Worm (Caenorhabditis elegans) whole organism, L4 larva: ENCODE results near the gene smg-9.

Source experiments
- F49E8.2 ChIP-seq: sonication (generic microtip); optimal IDR thresholded peaks from 2 replicates; lab custom pipeline; 2016; ENCODE audit warnings: missing compliant biosample characterization, mild to moderate bottlenecking, missing genetic modification characterization, borderline replicate concordance
- R02D3.7 ChIP-seq: fragments of 150-350 bp; sonication (generic microtip); optimal IDR thresholded peaks from 3 replicates; lab custom pipeline; 2014; ENCODE audit warnings: missing biosample characterization, missing genetic modification characterization
- T26A8.4 ChIP-seq: fragments of 200-800 bp; sonication (Bioruptor generic); IDR thresholded peaks from 2 replicates; pipeline ENCODE4 v1.3.6; 2022; ENCODE audit warnings: missing genetic modification characterization, missing compliant biosample characterization
- Y105C5A.15 ChIP-seq: fragments of 200-800 bp; sonication (Bioruptor generic); IDR thresholded peaks from 2 replicates; pipeline ENCODE4 v1.3.6; 2022; ENCODE audit warnings: missing genetic modification characterization, missing compliant biosample characterization
- Y75B8A.6 ChIP-seq: fragments of 200-800 bp; sonication (Bioruptor generic); IDR thresholded peaks from 2 replicates; pipeline ENCODE4 v1.3.6; 2022; ENCODE audit warnings: missing genetic modification reagents, missing genetic modification characterization, missing compliant biosample characterization
- ZK546.5 ChIP-seq, 2 experiments: sonication (generic microtip); optimal IDR thresholded peaks; 2 replicates each; lab custom pipeline; 2017; ENCODE audit warnings: missing biosample characterization in 2 of 2, missing genetic modification characterization in 2 of 2
- aha-1 ChIP-seq: fragments of 150-350 bp; peaks from one replicate; lab custom pipeline; 2014; ENCODE audit warnings: missing biosample characterization, missing genetic modification characterization
- arid-1 ChIP-seq: fragments of 200-800 bp; sonication (Bioruptor generic); conservative IDR thresholded peaks from 2 replicates; pipeline ENCODE4 v1.3.6; 2022; ENCODE audit warnings: missing genetic modification reagents, missing genetic modification characterization, missing compliant biosample characterization
- ceh-20 ChIP-seq: fragments of 200-800 bp; sonication (Bioruptor generic); IDR thresholded peaks from 2 replicates; pipeline ENCODE4 v1.3.6; 2022; ENCODE audit warnings: missing genetic modification reagents, missing genetic modification characterization, missing compliant biosample characterization
- ceh-28 ChIP-seq: fragments of 150-350 bp; optimal IDR thresholded peaks from 2 replicates; lab custom pipeline; 2014; ENCODE audit warnings: missing biosample characterization, missing genetic modification reagents, missing genetic modification characterization
- ces-1 ChIP-seq: fragments of 150-350 bp; sonication (generic microtip); optimal IDR thresholded peaks from 4 replicates; lab custom pipeline; 2014; ENCODE audit warnings: missing biosample characterization, missing genetic modification reagents, missing genetic modification characterization
- daf-16 ChIP-seq, 3 experiments: sonication (generic microtip); optimal IDR thresholded peaks; 2 replicates each; lab custom pipeline; 2016 to 2017; ENCODE audit warnings: missing genetic modification characterization in 3 of 3, missing genetic modification reagents in 3 of 3, mild to moderate bottlenecking in 2 of 3, missing compliant biosample characterization in 2 of 3, missing biosample characterization in 1 of 3, moderate library complexity in 1 of 3
- daf-8 ChIP-seq: fragments of 200-800 bp; sonication (Bioruptor generic); IDR thresholded peaks from 2 replicates; pipeline ENCODE4 v1.3.6; 2022; ENCODE audit warnings: missing genetic modification characterization, missing compliant biosample characterization
- dpl-1 ChIP-seq: fragments of 150-350 bp; optimal IDR thresholded peaks from 2 replicates; lab custom pipeline; 2014; ENCODE audit warnings: missing biosample characterization, missing genetic modification reagents, missing genetic modification characterization
- egl-43 ChIP-seq: fragments of 200-800 bp; sonication (Bioruptor generic); IDR thresholded peaks from 2 replicates; pipeline ENCODE4 v1.3.6; 2022; ENCODE audit warnings: missing genetic modification reagents, missing genetic modification characterization, missing compliant biosample characterization
- fos-1 ChIP-seq: fragments of 150-350 bp; optimal IDR thresholded peaks from 2 replicates; lab custom pipeline; 2014; ENCODE audit warnings: missing biosample characterization, missing genetic modification characterization
- lim-7 ChIP-seq: fragments of 200-800 bp; sonication (Bioruptor generic); IDR thresholded peaks from 2 replicates; pipeline ENCODE4 v1.3.6; 2022; ENCODE audit warnings: missing genetic modification characterization, missing compliant biosample characterization
- lin-1 ChIP-seq: fragments of 200-800 bp; sonication (Bioruptor generic); IDR thresholded peaks from 2 replicates; pipeline ENCODE4 v1.3.6; 2022; ENCODE audit warnings: missing genetic modification reagents, missing genetic modification characterization, missing compliant biosample characterization
- lin-29 ChIP-seq: fragments of 200-800 bp; sonication (Bioruptor generic); IDR thresholded peaks from 2 replicates; pipeline ENCODE4 v1.3.6; 2022; ENCODE audit warnings: missing genetic modification reagents, missing genetic modification characterization, missing compliant biosample characterization
- lin-38 ChIP-seq: fragments of 200-800 bp; sonication (Bioruptor generic); IDR thresholded peaks from 2 replicates; pipeline ENCODE4 v1.3.6; 2022; ENCODE audit warnings: missing genetic modification reagents, missing genetic modification characterization, missing compliant biosample characterization
- mdt-29 ChIP-seq: fragments of 200-800 bp; sonication (Bioruptor generic); IDR thresholded peaks from 2 replicates; pipeline ENCODE4 v1.3.6; 2022; ENCODE audit warnings: missing genetic modification reagents, missing genetic modification characterization, missing compliant biosample characterization
- mxl-3 ChIP-seq: fragments of 200-800 bp; sonication (Bioruptor generic); optimal IDR thresholded peaks from 2 replicates; lab custom pipeline; 2018; ENCODE audit warnings: mild to moderate bottlenecking, missing genetic modification characterization, missing compliant biosample characterization
- nhr-237 ChIP-seq: sonication (generic microtip); optimal IDR thresholded peaks from 2 replicates; lab custom pipeline; 2017; ENCODE audit warnings: missing biosample characterization, missing genetic modification characterization
- nhr-25 ChIP-seq: sonication (generic microtip); optimal IDR thresholded peaks from 2 replicates; lab custom pipeline; 2017; ENCODE audit warnings: missing genetic modification characterization, mild to moderate bottlenecking, missing compliant biosample characterization, antibody characterized with exemption, moderate library complexity, borderline replicate concordance; ENCODE audit not compliant: insufficient read depth
- nhr-28 ChIP-seq: fragments of 150-350 bp; optimal IDR thresholded peaks from 2 replicates; lab custom pipeline; 2014; ENCODE audit warnings: missing biosample characterization, missing genetic modification characterization
- pha-4 ChIP-seq, 2 experiments: fragments of 150-350 bp in 1 of 2; fragments of 200-800 bp in 1 of 2; sonication (Bioruptor generic) in 1 of 2; IDR thresholded peaks in 1 of 2; optimal IDR thresholded peaks in 1 of 2; 2 replicates each; pipeline versions ENCODE4 v1.3.6 to Lab custom; 2014 to 2022; ENCODE audit warnings: missing genetic modification characterization in 2 of 2, missing genetic modification reagents in 2 of 2, missing biosample characterization in 1 of 2, missing compliant biosample characterization in 1 of 2
- php-3 ChIP-seq: fragments of 200-800 bp; sonication (Bioruptor generic); IDR thresholded peaks from 2 replicates; pipeline ENCODE4 v1.3.6; 2022; ENCODE audit warnings: missing genetic modification reagents, missing genetic modification characterization, missing compliant biosample characterization
- set-16 ChIP-seq: fragments of 200-800 bp; sonication (Bioruptor generic); IDR thresholded peaks from 2 replicates; pipeline ENCODE4 v1.3.6; 2022; ENCODE audit warnings: missing genetic modification reagents, missing genetic modification characterization, missing compliant biosample characterization
- spr-1 ChIP-seq: sonication (generic microtip); optimal IDR thresholded peaks from 2 replicates; lab custom pipeline; 2016; ENCODE audit warnings: mild to moderate bottlenecking, missing genetic modification characterization, missing compliant biosample characterization
- tag-97 ChIP-seq: fragments of 200-800 bp; sonication (Bioruptor generic); IDR thresholded peaks from 2 replicates; pipeline ENCODE4 v1.3.6; 2022; ENCODE audit warnings: missing genetic modification characterization, missing compliant biosample characterization
- unc-62 ChIP-seq, 3 experiments: fragments of 150-350 bp in 1 of 3; sonication (generic microtip); optimal IDR thresholded peaks in 2 of 3; peaks in 1 of 3; 1 replicate in 1 of 3; 2 replicates in 2 of 3; lab custom pipeline; 2014 to 2017; ENCODE audit warnings: missing biosample characterization in 3 of 3, missing genetic modification characterization in 3 of 3, missing genetic modification reagents in 3 of 3, missing genotype in 1 of 3

smg-9 gene

ce11 chrII:14785906-14786305, 33.3 kb upstream of the smg-9 start, which contains the start of gene Y54E2A.9:
TSS of gene Y54E2A.9 (minus strand) at chrII:14786006.
- TF ChIP-seq unc-62 (GFP tag; optimal IDR thresholded peaks at IDR 0.05 in 1 of 2; lab: Kevin White, UChicago): no peak
- TF ChIP-seq unc-62 (tag; optimal IDR thresholded peaks at IDR 0.05; lab: Kevin White, UChicago): no peak
- no peak for TF ChIP-seq daf-8 (GFP tag; lab: Robert Waterston, UW)
- TF ChIP-seq lin-1: no peak
- TF ChIP-seq ceh-28 (tag; lab: Kevin White, UChicago): no peak
- TF ChIP-seq mdt-29 (GFP tag; lab: Robert Waterston, UW): no peak
- TF ChIP-seq Y75B8A.6 (GFP tag; lab: Robert Waterston, UW): no peak
- TF ChIP-seq ces-1: no peak
- TF ChIP-seq nhr-28: no peak
- no peak for TF ChIP-seq Y105C5A.15 (GFP tag; lab: Robert Waterston, UW)
- TF ChIP-seq arid-1 (GFP tag; lab: Robert Waterston, UW): no peak
- no peak for TF ChIP-seq fos-1 (tag; lab: Kevin White, UChicago)
- no peak for TF ChIP-seq tag-97
- no peak for TF ChIP-seq R02D3.7
- TF ChIP-seq nhr-237 (tag; lab: Kevin White, UChicago): no peak
- no peak for TF ChIP-seq aha-1 (tag; lab: Kevin White, UChicago)
- no peak for TF ChIP-seq ZK546.5 (tag; optimal IDR thresholded peaks at IDR 0.05; lab: Kevin White, UChicago)

- TF ChIP-seq set-16 (GFP tag; lab: Robert Waterston, UW) (peak; percentile 52; the same call in 1 of the 2 replicates), mxl-3 (GFP tag; lab: Kevin White, UChicago) (no peak), php-3 (no peak), unc-62 (GFP tag; optimal IDR thresholded peaks at IDR 0.05 in 1 of 2; lab: Kevin White, UChicago) (peak in 1 of 2 experiments; percentile 8), unc-62 (tag; optimal IDR thresholded peaks at IDR 0.05; lab: Kevin White, UChicago) (no peak), dpl-1 (GFP tag; lab: Kevin White, UChicago) (no peak), egl-43 (0 out of 2 replicates have a peak, but pooled peaks have one; percentile 7)
These were observed 27.2 kb upstream of the smg-9 start for ce11 chrII:14779851-14780250.

- peak; percentile 12 for TF ChIP-seq F49E8.2 (tag; lab: Kevin White, UChicago)
- TF ChIP-seq lin-38 (GFP tag; lab: Robert Waterston, UW): 0 out of 2 replicates have a peak, but pooled peaks have one; percentile 12
- TF ChIP-seq T26A8.4: no peak
These were observed 25.4 kb upstream of the smg-9 start, which contains the start of gene Y54E2A.8 for ce11 chrII:14778092-14778491. TSS of gene Y54E2A.8 (plus strand) at chrII:14778345.

- TF ChIP-seq lim-7 (GFP tag; lab: Robert Waterston, UW) (no peak), spr-1 (no peak), ceh-20 (GFP tag; lab: Robert Waterston, UW) (no peak), daf-8 (GFP tag; lab: Robert Waterston, UW) (no peak), pha-4 (GFP tag; IDR thresholded peaks at IDR 0.05; lab: Robert Waterston, UW) (no peak), pha-4 (tag; optimal IDR thresholded peaks at IDR 0.05; lab: Kevin White, UChicago) (no peak), lin-29 (GFP tag; lab: Robert Waterston, UW) (no peak), nhr-25 (tag; lab: Kevin White, UChicago) (no peak)
These were observed 20.5 kb upstream of the smg-9 start, which contains the start of gene Y54E2A.7 for ce11 chrII:14772956-14773788. TSS of gene Y54E2A.7 (minus strand) at chrII:14773006.

ce11 chrII:14772113-14772512, 19.5 kb upstream of the smg-9 start:
- TF ChIP-seq set-16 (GFP tag; lab: Robert Waterston, UW): peak; percentile 69
- no peak for TF ChIP-seq daf-16 (GFP tag; optimal IDR thresholded peaks at IDR 0.05; lab: Kevin White, UChicago)
- no peak for TF ChIP-seq daf-16 (tag; optimal IDR thresholded peaks at IDR 0.05; lab: Kevin White, UChicago)
